Worm (Caenorhabditis elegans) whole organism, L3 larva: Measurements from ENCODE around the gene C55A6.3.

Source experiments
- elt-3 ChIP-seq, 3 experiments: fragments of 150-350 bp in 1 of 3; sonication (generic microtip) in 2 of 3; optimal IDR thresholded peaks; 2 replicates in 2 of 3; 4 replicates in 1 of 3; lab custom pipeline; 2014 to 2017; ENCODE audit warnings: missing biosample characterization in 3 of 3, missing genetic modification characterization in 3 of 3
- nhr-12 ChIP-seq: fragments of 150-350 bp; optimal IDR thresholded peaks from 2 replicates; lab custom pipeline; 2014; ENCODE audit warnings: missing biosample characterization, missing genetic modification characterization
- nhr-76 ChIP-seq: fragments of 150-350 bp; sonication (generic microtip); optimal IDR thresholded peaks from 5 replicates; lab custom pipeline; 2014; ENCODE audit warnings: missing biosample characterization, missing genetic modification characterization
- pha-4 ChIP-seq: fragments of 150-350 bp; optimal IDR thresholded peaks from 2 replicates; lab custom pipeline; 2014; ENCODE audit warnings: missing biosample characterization, missing genetic modification reagents, missing genetic modification characterization

ce11 chrV:11529541-11529940, 16.2 kb upstream of the C55A6.3 start:
- TF ChIP-seq pha-4 (tag; lab: Kevin White, UChicago) = peak; percentile 99
- TF ChIP-seq nhr-76 = no peak
- TF ChIP-seq nhr-12 (tag; lab: Kevin White, UChicago) = no peak
- no peak for TF ChIP-seq elt-3 (tag; optimal IDR thresholded peaks at IDR 0.05; lab: Kevin White, UChicago)
